Worm (Caenorhabditis elegans) whole organism, L2 larva: ENCODE results near the gene K01D12.7.

Experiments used
- alr-1 ChIP-seq: fragments of 150-350 bp; optimal IDR thresholded peaks from 2 replicates; lab custom pipeline; 2014; ENCODE audit warnings: missing biosample characterization, missing genetic modification characterization
- aly-2 ChIP-seq: fragments of 150-350 bp; optimal IDR thresholded peaks from 2 replicates; lab custom pipeline; 2014; ENCODE audit warnings: missing biosample characterization, missing genetic modification characterization
- ama-1 ChIP-seq: fragments of 150-350 bp; optimal IDR thresholded peaks from 2 replicates; lab custom pipeline; 2018; ENCODE audit warnings: inconsistent platforms
- dmd-4 ChIP-seq: sonication (generic microtip); optimal IDR thresholded peaks from 2 replicates; lab custom pipeline; 2017; ENCODE audit warnings: missing biosample characterization, missing genetic modification characterization
- elt-3 ChIP-seq: sonication (generic microtip); optimal IDR thresholded peaks from 2 replicates; lab custom pipeline; 2017; ENCODE audit warnings: missing biosample characterization, missing genetic modification characterization
- mab-5 ChIP-seq: fragments of 150-350 bp; optimal IDR thresholded peaks from 2 replicates; lab custom pipeline; 2014; ENCODE audit warnings: missing biosample characterization, missing genetic modification characterization
- nhr-11 ChIP-seq: fragments of 150-350 bp; optimal IDR thresholded peaks from 2 replicates; lab custom pipeline; 2014; ENCODE audit warnings: missing biosample characterization, missing genetic modification characterization
- nhr-129 ChIP-seq: fragments of 150-350 bp; optimal IDR thresholded peaks from 2 replicates; lab custom pipeline; 2014; ENCODE audit warnings: missing biosample characterization, missing genetic modification characterization
- nhr-77 ChIP-seq: fragments of 150-350 bp; optimal IDR thresholded peaks from 2 replicates; lab custom pipeline; 2014; ENCODE audit warnings: missing biosample characterization, missing genetic modification characterization
- peb-1 ChIP-seq: fragments of 150-350 bp; optimal IDR thresholded peaks from 2 replicates; lab custom pipeline; 2014; ENCODE audit warnings: missing biosample characterization, missing genetic modification characterization
- skn-1 ChIP-seq: sonication (generic microtip); optimal IDR thresholded peaks from 2 replicates; lab custom pipeline; 2017; ENCODE audit warnings: missing biosample characterization, missing genetic modification characterization
- zag-1 ChIP-seq: fragments of 150-350 bp; optimal IDR thresholded peaks from 2 replicates; lab custom pipeline; 2014; ENCODE audit warnings: missing biosample characterization, missing genetic modification characterization
- ztf-11 ChIP-seq: sonication (generic microtip); optimal IDR thresholded peaks from 2 replicates; lab custom pipeline; 2017; ENCODE audit warnings: missing biosample characterization, missing genetic modification characterization
- ztf-4 ChIP-seq: fragments of 150-350 bp; optimal IDR thresholded peaks from 2 replicates; lab custom pipeline; 2014; ENCODE audit warnings: missing biosample characterization, missing genetic modification characterization

DNA sequence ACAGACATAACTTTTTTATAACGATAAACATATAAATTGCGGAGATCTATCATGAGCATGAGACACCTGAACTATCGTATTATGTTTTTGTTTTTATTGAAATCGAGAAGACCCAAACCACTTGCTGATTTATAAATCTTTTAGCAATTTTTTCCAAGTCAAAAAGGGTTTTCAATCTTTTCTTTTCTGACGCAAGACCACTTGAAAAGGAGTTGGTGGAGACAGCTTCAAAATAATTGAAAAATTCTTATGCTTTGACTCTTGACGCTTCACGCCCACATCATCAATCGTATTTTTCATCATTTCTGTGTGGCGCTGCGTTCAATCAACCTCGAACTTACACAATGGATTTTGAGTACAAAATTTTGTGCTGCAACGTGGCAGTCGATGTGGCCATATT is 29.9 kb downstream of the K01D12.7 start, which contains the start of gene F23H12.7:
- TF ChIP-seq nhr-77 (tag; lab: Kevin White, UChicago) (no peak), dmd-4 (tag; lab: Kevin White, UChicago) (no peak), ama-1 (lab: Kevin White, UChicago) (no peak), ztf-11 (tag; lab: Kevin White, UChicago) (no peak), mab-5 (tag; lab: Kevin White, UChicago) (no peak), nhr-11 (tag; lab: Kevin White, UChicago) (no peak), nhr-129 (no peak), elt-3 (tag; lab: Kevin White, UChicago) (no peak), zag-1 (tag; lab: Kevin White, UChicago) (no peak), aly-2 (tag; lab: Kevin White, UChicago) (no peak), skn-1 (tag; lab: Kevin White, UChicago) (no peak), alr-1 (no peak), ztf-4 (no peak), peb-1 (tag; lab: Kevin White, UChicago) (no peak)
